Fruit fly (Drosophila melanogaster): ENCODE data around the gene Ibf1.
A peak's percentile ranks its signal among the peaks of the same experiment; 100 is the strongest.

Ibf1 gene

dm6 chr3R:9224807-9225206 is 34.0 kb upstream of the Ibf1 start:
- TF ChIP-seq CG10543 (GFP tag; optimal IDR thresholded peaks at IDR 0.05): no peak
- TF ChIP-seq al (GFP tag; IDR thresholded peaks at IDR 0.05): peak; percentile 37; the same call in 1 of the 2 replicates
- TF ChIP-seq CG13894 (tag; optimal IDR thresholded peaks at IDR 0.05): no peak
- TF ChIP-seq ase (GFP tag; IDR thresholded peaks at IDR 0.05): 0 out of 3 replicates have a peak, but pooled peaks have one; percentile 10
- peak; percentile 23 for TF ChIP-seq run (tag; optimal IDR thresholded peaks at IDR 0.05)
- TF ChIP-seq Hr78 (GFP tag; optimal IDR thresholded peaks at IDR 0.05): no peak
- TF ChIP-seq CG17328 (GFP tag; IDR thresholded peaks at IDR 0.05): peak; percentile 77
- no peak for TF ChIP-seq jing (GFP tag; optimal IDR thresholded peaks at IDR 0.05)
- TF ChIP-seq hbn (GFP tag; IDR thresholded peaks at IDR 0.05; ENCODE audit: partially characterized antibody): no peak
- TF ChIP-seq CG12769 (tag; optimal IDR thresholded peaks at IDR 0.05): peak; percentile 29
- peak; percentile 45; the same call in 1 of the 2 replicates for TF ChIP-seq CG4730 (GFP tag; IDR thresholded peaks at IDR 0.05)
- peak; percentile 80 for TF ChIP-seq CG32767 (GFP tag; IDR thresholded peaks at IDR 0.05)
- no peak; the same call in 1 of the 2 replicates for TF ChIP-seq Rx (GFP tag; IDR thresholded peaks at IDR 0.05)
- no peak for TF ChIP-seq usp (GFP tag; optimal IDR thresholded peaks at IDR 0.05)
- TF ChIP-seq Bteb2 (GFP tag; optimal IDR thresholded peaks at IDR 0.05): peak; percentile 51
- peak; percentile 71 for TF ChIP-seq dmrt99B (tag; optimal IDR thresholded peaks at IDR 0.05)
- no peak for TF ChIP-seq CG15073 (GFP tag; optimal IDR thresholded peaks at IDR 0.05)
- TF ChIP-seq CG9609 (GFP tag; optimal IDR thresholded peaks at IDR 0.05): peak; percentile 60
- TF ChIP-seq CG7987 (GFP tag; optimal IDR thresholded peaks at IDR 0.05): no peak
- TF ChIP-seq Jarid2 (GFP tag; optimal IDR thresholded peaks at IDR 0.05): peak; percentile 28
- no peak for TF ChIP-seq NC2β (GFP tag; optimal IDR thresholded peaks at IDR 0.05)
- TF ChIP-seq CHES-1-like (GFP tag; optimal IDR thresholded peaks at IDR 0.05): no peak
- TF ChIP-seq MBD-R2 (GFP tag; IDR thresholded peaks at IDR 0.05): no peak
- TF ChIP-seq Ptx1 (GFP tag; IDR thresholded peaks at IDR 0.05): peak; percentile 89
- TF ChIP-seq ERR (GFP tag; optimal IDR thresholded peaks at IDR 0.05): no peak
- no peak for TF ChIP-seq CG33557 (GFP tag; optimal IDR thresholded peaks at IDR 0.05)
- peak; percentile 34 for TF ChIP-seq caup (GFP tag; optimal IDR thresholded peaks at IDR 0.05; ENCODE audit: severe bottlenecking)
- TF ChIP-seq NFAT (GFP tag; IDR thresholded peaks at IDR 0.05): no peak
- peak; percentile 56 for TF ChIP-seq pnt (GFP tag; optimal IDR thresholded peaks at IDR 0.05)
- peak; percentile 58 for TF ChIP-seq CG13296 (GFP tag; optimal IDR thresholded peaks at IDR 0.05)
- no peak for TF ChIP-seq CG34224 (GFP tag; IDR thresholded peaks at IDR 0.05; ENCODE audit: partially characterized antibody)
- TF ChIP-seq Aef1 (GFP tag; IDR thresholded peaks at IDR 0.05): peak; percentile 73
- TF ChIP-seq Camta (GFP tag; optimal IDR thresholded peaks at IDR 0.05): peak; percentile 53
- TF ChIP-seq HmgZ (tag; optimal IDR thresholded peaks at IDR 0.05): no peak
- peak; percentile 9 for TF ChIP-seq repo (GFP tag; optimal IDR thresholded peaks at IDR 0.05)
- TF ChIP-seq Drgx (GFP tag; IDR thresholded peaks at IDR 0.05): peak; percentile 74
- peak; percentile 59 for TF ChIP-seq CG17385 (GFP tag; optimal IDR thresholded peaks at IDR 0.05)
- TF ChIP-seq zen (tag; optimal IDR thresholded peaks at IDR 0.05): peak; percentile 49
- peak; percentile 36 for TF ChIP-seq CG30020 (tag; optimal IDR thresholded peaks at IDR 0.05)
- no peak for TF ChIP-seq CG10321 (GFP tag; IDR thresholded peaks at IDR 0.05)
- TF ChIP-seq hth (optimal IDR thresholded peaks at IDR 0.05): no peak
- peak; percentile 73 for TF ChIP-seq Asciz (GFP tag; optimal IDR thresholded peaks at IDR 0.05)
- TF ChIP-seq insv (GFP tag; optimal IDR thresholded peaks at IDR 0.05): no peak
- TF ChIP-seq E2f2 (GFP tag; IDR thresholded peaks at IDR 0.05): peak; percentile 58; the same call in 1 of the 2 replicates
- peak; percentile 39 for TF ChIP-seq Mad (GFP tag; optimal IDR thresholded peaks at IDR 0.05)
- TF ChIP-seq Stat92E (GFP tag; optimal IDR thresholded peaks at IDR 0.05): no peak
- TF ChIP-seq CG3065 (GFP tag; optimal IDR thresholded peaks at IDR 0.05): no peak
- peak; percentile 69 for TF ChIP-seq CG8388 (GFP tag; optimal IDR thresholded peaks at IDR 0.05)
- no peak for TF ChIP-seq CG31388 (GFP tag; optimal IDR thresholded peaks at IDR 0.05)
- peak; percentile 36 for TF ChIP-seq BtbVII (GFP tag; optimal IDR thresholded peaks at IDR 0.05)
- TF ChIP-seq ewg (GFP tag; optimal IDR thresholded peaks at IDR 0.05): peak; percentile 46
